Fruit fly (Drosophila melanogaster) whole organism, wandering third instar larva: Measurements from ENCODE around the gene betaTub65B.

Experiments
- Abd-B ChIP-seq: fragments of >200 bp; optimal IDR thresholded peaks from 2 replicates; lab custom pipeline; 2017; ENCODE audit warnings: missing biosample characterization, missing genetic modification characterization
- CG32264 ChIP-seq: fragments of 200-800 bp; sonication (Bioruptor generic); optimal IDR thresholded peaks from 2 replicates; lab custom pipeline; 2016; ENCODE audit warnings: missing biosample characterization, missing genetic modification characterization
- CG9705 ChIP-seq: fragments of 200-800 bp; sonication (Bioruptor generic); optimal IDR thresholded peaks from 2 replicates; lab custom pipeline; 2018; ENCODE audit warnings: missing biosample characterization, mild to moderate bottlenecking, missing genetic modification characterization
- CrebA ChIP-seq: fragments of 200-800 bp; sonication (Bioruptor generic); optimal IDR thresholded peaks from 2 replicates; lab custom pipeline; 2016; ENCODE audit warnings: missing biosample characterization, mild to moderate bottlenecking, missing genetic modification characterization, borderline replicate concordance
- Dfd ChIP-seq: fragments of >200 bp; optimal IDR thresholded peaks from 2 replicates; lab custom pipeline; 2017; ENCODE audit warnings: missing biosample characterization, missing genetic modification characterization
- Dif ChIP-seq: fragments of 200-275, 200-300 bp; sonication (Bioruptor generic); optimal IDR thresholded peaks from 2 replicates; lab custom pipeline; 2018; ENCODE audit warnings: missing biosample characterization, missing genetic modification characterization; ENCODE audit not compliant: partially characterized antibody
- GATAd ChIP-seq: sonication (Bioruptor generic); optimal IDR thresholded peaks from 2 replicates; lab custom pipeline; 2016; ENCODE audit warnings: missing biosample characterization, missing genetic modification characterization
- HLH106 ChIP-seq: fragments of 200-800 bp; optimal IDR thresholded peaks from 3 replicates; lab custom pipeline; 2019; ENCODE audit warnings: missing biosample characterization, mild to moderate bottlenecking, missing genetic modification characterization, moderate library complexity
- Hnf4 ChIP-seq: fragments of 200-800 bp; sonication (Bioruptor generic); optimal IDR thresholded peaks from 2 replicates; lab custom pipeline; 2016; ENCODE audit warnings: missing biosample characterization, mild to moderate bottlenecking, missing genetic modification characterization
- Hr78 ChIP-seq: fragments of >200 bp; optimal IDR thresholded peaks from 2 replicates; lab custom pipeline; 2017; ENCODE audit warnings: missing biosample characterization, missing genetic modification characterization
- Hr83 ChIP-seq: fragments of 200-300 bp; sonication (Bioruptor generic); optimal IDR thresholded peaks from 2 replicates; lab custom pipeline; 2016; ENCODE audit warnings: missing biosample characterization, mild to moderate bottlenecking, missing genetic modification characterization, moderate library complexity; ENCODE audit not compliant: poor library complexity, severe bottlenecking
- Jra ChIP-seq: sonication (Bioruptor generic); optimal IDR thresholded peaks from 2 replicates; lab custom pipeline; 2016; ENCODE audit warnings: missing biosample characterization, missing genetic modification characterization
- Mio ChIP-seq: sonication (Bioruptor generic); optimal IDR thresholded peaks from 2 replicates; lab custom pipeline; 2016; ENCODE audit warnings: missing biosample characterization, missing genetic modification characterization
- Myc ChIP-seq: fragments of >200 bp; optimal IDR thresholded peaks from 2 replicates; lab custom pipeline; 2017
- N ChIP-seq: fragments of >200 bp; optimal IDR thresholded peaks from 2 replicates; lab custom pipeline; 2018; ENCODE audit warnings: missing biosample characterization, missing external identifiers, missing genetic modification characterization
- OdsH ChIP-seq: fragments of 200-800 bp; sonication (Bioruptor generic); optimal IDR thresholded peaks from 2 replicates; lab custom pipeline; 2016; ENCODE audit warnings: missing biosample characterization, mild to moderate bottlenecking, missing genetic modification characterization
- Rel ChIP-seq, 2 experiments: fragments of 200-800 bp; sonication (Bioruptor generic) in 1 of 2; optimal IDR thresholded peaks; 2 replicates in 1 of 2; 3 replicates in 1 of 2; lab custom pipeline; 2016 to 2019; ENCODE audit warnings: mild to moderate bottlenecking in 2 of 2, missing biosample characterization in 2 of 2, missing genetic modification characterization in 2 of 2, moderate library complexity in 1 of 2
- Sp1 ChIP-seq: fragments of 200-800 bp; sonication (Bioruptor generic); optimal IDR thresholded peaks from 3 replicates; lab custom pipeline; 2019; ENCODE audit warnings: missing biosample characterization, mild to moderate bottlenecking, missing genetic modification characterization, moderate library complexity
- Vsx2 ChIP-seq: fragments of 200-300, 225-300 bp; sonication (Bioruptor generic); optimal IDR thresholded peaks from 2 replicates; lab custom pipeline; 2018; ENCODE audit warnings: missing biosample characterization, missing genetic modification characterization; ENCODE audit not compliant: partially characterized antibody
- br ChIP-seq: fragments of 200-800 bp; sonication (Bioruptor generic); optimal IDR thresholded peaks from 2 replicates; lab custom pipeline; 2016; ENCODE audit warnings: missing biosample characterization, missing genetic modification characterization
- brk ChIP-seq: fragments of 200-800 bp; sonication (Bioruptor generic); optimal IDR thresholded peaks from 2 replicates; lab custom pipeline; 2016; ENCODE audit warnings: missing biosample characterization, mild to moderate bottlenecking, missing genetic modification characterization
- dl ChIP-seq, 2 experiments: fragments of 175-275, 200-275 bp in 1 of 2; fragments of 200-275 bp in 1 of 2; sonication (Bioruptor generic); optimal IDR thresholded peaks; lab custom pipeline; 2018; ENCODE audit warnings: mild to moderate bottlenecking in 2 of 2, missing biosample characterization in 2 of 2, missing genetic modification characterization in 2 of 2, moderate library complexity in 2 of 2; ENCODE audit not compliant: partially characterized antibody in 2 of 2, insufficient read depth in 1 of 2
- dmrt93B ChIP-seq: fragments of 200-800 bp; sonication (Bioruptor generic); optimal IDR thresholded peaks from 2 replicates; lab custom pipeline; 2018; ENCODE audit warnings: missing biosample characterization, mild to moderate bottlenecking, missing genetic modification characterization
- dsf ChIP-seq: sonication (Bioruptor generic); optimal IDR thresholded peaks from 2 replicates; lab custom pipeline; 2016; ENCODE audit warnings: missing biosample characterization, missing genetic modification characterization, borderline replicate concordance
- ey ChIP-seq: fragments of 200-800 bp; sonication (Bioruptor generic); optimal IDR thresholded peaks from 2 replicates; lab custom pipeline; 2016; ENCODE audit warnings: missing biosample characterization, missing genetic modification characterization
- foxo ChIP-seq, 2 experiments: fragments of 200-800 bp; sonication (Bioruptor generic); optimal IDR thresholded peaks; 2 replicates in 1 of 2; 3 replicates in 1 of 2; lab custom pipeline; 2016 to 2017; ENCODE audit warnings: missing biosample characterization in 2 of 2, missing genetic modification characterization in 2 of 2
- fru ChIP-seq: fragments of 200-800 bp; sonication (Bioruptor generic); optimal IDR thresholded peaks from 3 replicates; lab custom pipeline; 2016; ENCODE audit warnings: missing biosample characterization, mild to moderate bottlenecking, missing genetic modification characterization
- h ChIP-seq: fragments of 200-800 bp; sonication (Bioruptor generic); optimal IDR thresholded peaks from 3 replicates; lab custom pipeline; 2016; ENCODE audit warnings: missing biosample characterization, mild to moderate bottlenecking, missing genetic modification characterization
- jim ChIP-seq: fragments of 175-275, 200-325 bp; sonication (Bioruptor generic); optimal IDR thresholded peaks from 2 replicates; lab custom pipeline; 2016; ENCODE audit warnings: missing biosample characterization, mild to moderate bottlenecking, missing genetic modification characterization
- lola ChIP-seq: fragments of >200 bp; optimal IDR thresholded peaks from 2 replicates; lab custom pipeline; 2017; ENCODE audit warnings: missing biosample characterization, missing genetic modification characterization
- pan ChIP-seq: fragments of >200 bp; optimal IDR thresholded peaks from 2 replicates; lab custom pipeline; 2017
- psq ChIP-seq: fragments of 200-800 bp; sonication (Bioruptor generic); optimal IDR thresholded peaks from 3 replicates; lab custom pipeline; 2017; ENCODE audit warnings: missing biosample characterization, mild to moderate bottlenecking, missing genetic modification characterization, moderate library complexity
- rgr ChIP-seq: fragments of 200-800 bp; sonication (Bioruptor generic); optimal IDR thresholded peaks from 3 replicates; lab custom pipeline; 2016; ENCODE audit warnings: missing biosample characterization, mild to moderate bottlenecking, missing genetic modification characterization
- sage ChIP-seq: fragments of 200-800 bp; sonication (Bioruptor generic); optimal IDR thresholded peaks from 2 replicates; lab custom pipeline; 2016; ENCODE audit warnings: missing biosample characterization, mild to moderate bottlenecking, missing genetic modification characterization
- sv ChIP-seq: fragments of 200-800 bp; sonication (Bioruptor generic); optimal IDR thresholded peaks from 3 replicates; lab custom pipeline; 2016; ENCODE audit warnings: missing biosample characterization, missing genetic modification characterization
- tai ChIP-seq: sonication (Bioruptor generic); optimal IDR thresholded peaks from 2 replicates; lab custom pipeline; 2016; ENCODE audit warnings: missing biosample characterization, missing genetic modification characterization
- usp ChIP-seq: fragments of >200 bp; optimal IDR thresholded peaks from 2 replicates; lab custom pipeline; 2017; ENCODE audit warnings: missing biosample characterization, missing genetic modification characterization
- woc ChIP-seq: sonication (Bioruptor generic); optimal IDR thresholded peaks from 2 replicates; lab custom pipeline; 2016; ENCODE audit warnings: missing biosample characterization, mild to moderate bottlenecking, missing genetic modification characterization

The betaTub65B gene

dm6 chr3L:6530429-6530828 lies at the start of gene betaTub65B:
betaTub65B (plus strand) TSS chr3L:6530729.
- no peak for TF ChIP-seq GATAd
- no peak for TF ChIP-seq Jra
- TF ChIP-seq Rel (GFP tag; optimal IDR thresholded peaks at IDR 0.05; lab: Kevin White, UChicago) = no peak
- no peak for TF ChIP-seq Rel (tag; optimal IDR thresholded peaks at IDR 0.05; lab: Kevin White, UChicago)
- TF ChIP-seq jim = no peak
- no peak for TF ChIP-seq dmrt93B (GFP tag; lab: Kevin White, UChicago)
- no peak for TF ChIP-seq Vsx2
- TF ChIP-seq Myc (lab: Kevin White, UChicago) = no peak
- no peak for TF ChIP-seq Hnf4 (GFP tag; lab: Kevin White, UChicago)
- no peak for TF ChIP-seq Sp1
- TF ChIP-seq CG32264 (GFP tag; lab: Kevin White, UChicago) = no peak
- TF ChIP-seq Dif = no peak
- TF ChIP-seq N = no peak
- TF ChIP-seq psq (GFP tag; lab: Kevin White, UChicago) = no peak
- TF ChIP-seq CG9705 (GFP tag; lab: Kevin White, UChicago) = no peak
- no peak for TF ChIP-seq sage (GFP tag; lab: Kevin White, UChicago)
- TF ChIP-seq dsf (GFP tag; lab: Kevin White, UChicago) = no peak
- no peak for TF ChIP-seq rgr (GFP tag; lab: Kevin White, UChicago)
- no peak for TF ChIP-seq woc (GFP tag; lab: Kevin White, UChicago)
- TF ChIP-seq, all 38 proteins: peak for 0

DNA sequence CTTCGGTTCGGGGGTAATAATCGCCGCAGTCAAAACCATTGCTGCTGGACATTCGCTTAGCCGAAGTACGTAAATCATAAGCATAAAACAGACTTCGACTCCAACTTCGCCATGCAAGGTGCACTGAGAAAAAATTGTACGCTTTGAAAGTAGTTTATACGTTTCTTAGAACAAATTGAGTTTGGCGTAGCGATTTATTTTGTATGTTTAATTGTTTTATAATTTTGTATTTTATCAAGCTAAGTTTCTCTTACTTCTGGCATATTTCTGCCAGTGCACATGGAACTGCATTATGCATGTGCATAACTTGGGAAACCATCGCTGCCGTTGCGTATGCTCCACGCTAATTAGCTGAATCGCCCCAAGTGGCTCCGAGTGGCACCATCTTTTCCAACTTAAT lies 47.7 kb upstream of the betaTub65B start:
- TF ChIP-seq OdsH (GFP tag; lab: Kevin White, UChicago) (no peak), sage (GFP tag; lab: Kevin White, UChicago) (no peak), foxo (GFP tag; optimal IDR thresholded peaks at IDR 0.05; lab: Kevin White, UChicago) (peak in 1 of 2 experiments; percentile 3), br (peak; percentile 20), rgr (GFP tag; lab: Kevin White, UChicago) (no peak), fru (GFP tag; lab: Kevin White, UChicago) (peak; percentile 23)

- peak; percentile 94 for TF ChIP-seq ey (GFP tag; lab: Kevin White, UChicago)
- no peak for TF ChIP-seq Hr78 (GFP tag; lab: Kevin White, UChicago)
- peak; percentile 97 for TF ChIP-seq dmrt93B (GFP tag; lab: Kevin White, UChicago)
- no peak for TF ChIP-seq N
- TF ChIP-seq dl (GFP tag; optimal IDR thresholded peaks at IDR 0.05; lab: Kevin White, UChicago; ENCODE audit: insufficient read depth in 1 of 2, partially characterized antibody in 2 of 2) = no peak
- peak; percentile 99 for TF ChIP-seq sv
- no peak for TF ChIP-seq Rel (GFP tag; optimal IDR thresholded peaks at IDR 0.05; lab: Kevin White, UChicago)
- TF ChIP-seq Rel (tag; optimal IDR thresholded peaks at IDR 0.05; lab: Kevin White, UChicago) = peak; percentile 82
- peak; percentile 95 for TF ChIP-seq psq (GFP tag; lab: Kevin White, UChicago)
- peak; percentile 94 for TF ChIP-seq sage (GFP tag; lab: Kevin White, UChicago)
- TF ChIP-seq Abd-B = no peak
- no peak for TF ChIP-seq tai (GFP tag; lab: Kevin White, UChicago)
- TF ChIP-seq CG32264 (GFP tag; lab: Kevin White, UChicago) = peak; percentile 82
- peak; percentile 61 for TF ChIP-seq Mio (GFP tag; lab: Kevin White, UChicago)
- TF ChIP-seq Jra = peak; percentile 92
- peak; percentile 93 for TF ChIP-seq br
- TF ChIP-seq Myc (lab: Kevin White, UChicago) = no peak
- no peak for TF ChIP-seq Vsx2
- peak; percentile 98 for TF ChIP-seq h (GFP tag; lab: Kevin White, UChicago)
- TF ChIP-seq OdsH (GFP tag; lab: Kevin White, UChicago) = peak; percentile 96
- no peak for TF ChIP-seq Dif
- peak; percentile 98 for TF ChIP-seq rgr (GFP tag; lab: Kevin White, UChicago)
- TF ChIP-seq dsf (GFP tag; lab: Kevin White, UChicago) = peak; percentile 96
- peak; percentile 89 for TF ChIP-seq Hr83
- TF ChIP-seq GATAd = peak; percentile 93
- TF ChIP-seq usp = no peak
- TF ChIP-seq jim = peak; percentile 67
- TF ChIP-seq brk (GFP tag; lab: Kevin White, UChicago) = peak; percentile 97
- TF ChIP-seq fru (GFP tag; lab: Kevin White, UChicago) = peak; percentile 91
- peak; percentile 98 for TF ChIP-seq HLH106 (tag; lab: Kevin White, UChicago)
- TF ChIP-seq woc (GFP tag; lab: Kevin White, UChicago) = peak; percentile 94
- TF ChIP-seq Sp1 = peak; percentile 94
- TF ChIP-seq pan = no peak
- TF ChIP-seq CrebA (GFP tag; lab: Kevin White, UChicago) = no peak
- no peak for TF ChIP-seq lola (GFP tag; lab: Kevin White, UChicago)
- no peak for TF ChIP-seq Dfd (GFP tag; lab: Kevin White, UChicago)
- peak; percentile 96 for TF ChIP-seq Hnf4 (GFP tag; lab: Kevin White, UChicago)
- TF ChIP-seq foxo (GFP tag; optimal IDR thresholded peaks at IDR 0.05; lab: Kevin White, UChicago) = peak; percentile 65 to 96
- TF ChIP-seq CG9705 (GFP tag; lab: Kevin White, UChicago) = peak; percentile 93
These were observed 42.1 kb upstream of the betaTub65B start, which contains the start of the genes CG10147 and Bulli for dm6 chr3L:6488405-6488804. CG10147 (minus strand) TSS chr3L:6488424. Bulli (plus strand) TSS chr3L:6488681.
